Fruit fly (Drosophila melanogaster) whole organism, adult: ENCODE results near the gene Duba.

ENCODE experiments used
- CG11617 ChIP-seq: fragments of 200-800 bp; sonication (Bioruptor generic); optimal IDR thresholded peaks from 2 replicates; lab custom pipeline; 2017; ENCODE audit warnings: mild to moderate bottlenecking, missing biosample characterization, missing genetic modification reagents, missing genetic modification characterization
- CG12768 ChIP-seq: fragments of 200-800 bp; sonication (Bioruptor generic); optimal IDR thresholded peaks from 2 replicates; lab custom pipeline; 2017; ENCODE audit warnings: missing biosample characterization, missing genetic modification characterization, mild to moderate bottlenecking, moderate library complexity, missing genetic modification reagents
- CG14711 ChIP-seq: fragments of 200-800 bp; sonication (Bioruptor generic); optimal IDR thresholded peaks from 2 replicates; lab custom pipeline; 2018; ENCODE audit warnings: missing biosample characterization, mild to moderate bottlenecking, missing genetic modification characterization, moderate library complexity
- CG1620 ChIP-seq: fragments of 200-800 bp; sonication (Bioruptor generic); optimal IDR thresholded peaks from 2 replicates; lab custom pipeline; 2016; ENCODE audit warnings: missing biosample characterization, missing genetic modification characterization
- CG33017 ChIP-seq: fragments of 200-800 bp; sonication (Bioruptor generic); optimal IDR thresholded peaks from 2 replicates; lab custom pipeline; 2018; ENCODE audit warnings: missing biosample characterization, mild to moderate bottlenecking, missing genetic modification characterization, moderate library complexity
- CG5204 ChIP-seq: fragments of 200-800 bp; sonication (Bioruptor generic); optimal IDR thresholded peaks from 2 replicates; lab custom pipeline; 2016; ENCODE audit warnings: missing biosample characterization, missing genetic modification characterization
- CG7045 ChIP-seq: fragments of 200-800 bp; sonication (Bioruptor generic); optimal IDR thresholded peaks from 2 replicates; lab custom pipeline; 2017; ENCODE audit warnings: missing biosample characterization, mild to moderate bottlenecking, missing genetic modification characterization
- CG7101 ChIP-seq: fragments of 200-800 bp; sonication (Bioruptor generic); optimal IDR thresholded peaks from 2 replicates; lab custom pipeline; 2018; ENCODE audit warnings: missing biosample characterization, mild to moderate bottlenecking, missing genetic modification characterization, moderate library complexity
- Clk ChIP-seq: fragments of 200-800 bp; sonication (Bioruptor generic); optimal IDR thresholded peaks from 2 replicates; lab custom pipeline; 2017; ENCODE audit warnings: missing biosample characterization, missing genetic modification characterization
- Crg-1 ChIP-seq: fragments of 200-800 bp; sonication (Bioruptor generic); optimal IDR thresholded peaks from 2 replicates; lab custom pipeline; 2016; ENCODE audit warnings: missing biosample characterization, missing genetic modification characterization
- Hr96 ChIP-seq: fragments of 200-800 bp; sonication (Bioruptor generic); optimal IDR thresholded peaks from 2 replicates; lab custom pipeline; 2016; ENCODE audit warnings: missing biosample characterization, missing genetic modification characterization
- Mnt ChIP-seq: fragments of 200-800 bp; sonication (Bioruptor generic); optimal IDR thresholded peaks from 2 replicates; lab custom pipeline; 2016; ENCODE audit warnings: missing biosample characterization, mild to moderate bottlenecking, missing genetic modification characterization
- bab1 ChIP-seq: fragments of 200-800 bp; sonication (Bioruptor generic); optimal IDR thresholded peaks from 3 replicates; lab custom pipeline; 2019; ENCODE audit warnings: missing biosample characterization, mild to moderate bottlenecking, missing genetic modification characterization, moderate library complexity
- cic ChIP-seq: fragments of 200-800 bp; sonication (Bioruptor generic); optimal IDR thresholded peaks from 2 replicates; lab custom pipeline; 2017; ENCODE audit warnings: missing biosample characterization, mild to moderate bottlenecking, missing genetic modification characterization, moderate library complexity
- cnc ChIP-seq, 2 experiments: fragments of >200 bp; optimal IDR thresholded peaks; 2 replicates each; lab custom pipeline; 2017
- kay ChIP-seq: fragments of 200-800 bp; sonication (Bioruptor generic); peaks from one replicate; lab custom pipeline; 2016; ENCODE audit warnings: missing biosample characterization, missing genetic modification characterization, borderline replicate concordance
- ovo ChIP-seq: fragments of 200-800 bp; sonication (Bioruptor generic); optimal IDR thresholded peaks from 2 replicates; lab custom pipeline; 2016; ENCODE audit warnings: missing biosample characterization, missing genetic modification characterization
- pad ChIP-seq: fragments of 200-800 bp; sonication (Bioruptor generic); optimal IDR thresholded peaks from 3 replicates; lab custom pipeline; 2017; ENCODE audit warnings: missing biosample characterization, missing genetic modification characterization, mild to moderate bottlenecking, moderate library complexity, missing genetic modification reagents
- tj ChIP-seq: fragments of 200-800 bp; sonication (Bioruptor generic); optimal IDR thresholded peaks from 3 replicates; lab custom pipeline; 2017; ENCODE audit warnings: missing biosample characterization, mild to moderate bottlenecking, missing genetic modification characterization, moderate library complexity
- toe ChIP-seq: fragments of 200-800 bp; sonication (Bioruptor generic); optimal IDR thresholded peaks from 2 replicates; lab custom pipeline; 2016; ENCODE audit warnings: missing biosample characterization, missing genetic modification characterization

The Duba gene

dm6 chr3L:11609153-11609809 lies at the start of gene Duba:
Gene Duba, minus strand, starts transcription at chr3L:11609465.
- no peak for TF ChIP-seq CG12768 (GFP tag; lab: Kevin White, UChicago)
- no peak for TF ChIP-seq CG7101 (tag; lab: Kevin White, UChicago)
- TF ChIP-seq CG5204 (GFP tag; lab: Kevin White, UChicago), result peak; percentile 23
- peak; percentile 44 for TF ChIP-seq Mnt
- no peak for TF ChIP-seq CG7045 (GFP tag; lab: Kevin White, UChicago)
- TF ChIP-seq Hr96 (GFP tag; lab: Kevin White, UChicago), result no peak

dm6 chr3L:11656189-11656588 lies 46.9 kb upstream of the Duba start:
- TF ChIP-seq Mnt, result peak; percentile 3
- TF ChIP-seq kay, result no peak
- TF ChIP-seq cnc (optimal IDR thresholded peaks at IDR 0.05; lab: Kevin White, UChicago), result no peak
- TF ChIP-seq bab1 (GFP tag; lab: Kevin White, UChicago), result no peak
- TF ChIP-seq CG7045 (GFP tag; lab: Kevin White, UChicago), result peak; percentile 64
- TF ChIP-seq CG1620 (GFP tag; lab: Kevin White, UChicago), result no peak
- TF ChIP-seq CG5204 (GFP tag; lab: Kevin White, UChicago), result peak; percentile 52
- peak; percentile 35 for TF ChIP-seq Hr96 (GFP tag; lab: Kevin White, UChicago)
- TF ChIP-seq CG33017 (tag; lab: Kevin White, UChicago), result peak; percentile 77
- peak; percentile 51 for TF ChIP-seq toe
- TF ChIP-seq CG12768 (GFP tag; lab: Kevin White, UChicago), result peak; percentile 75
- no peak for TF ChIP-seq Crg-1 (GFP tag; lab: Kevin White, UChicago)
- peak; percentile 10 for TF ChIP-seq pad
- peak; percentile 62 for TF ChIP-seq CG14711
- peak; percentile 66 for TF ChIP-seq CG7101 (tag; lab: Kevin White, UChicago)
- no peak for TF ChIP-seq tj (GFP tag; lab: Kevin White, UChicago)
- peak; percentile 1 for TF ChIP-seq CG11617 (GFP tag; lab: Kevin White, UChicago)
- TF ChIP-seq ovo, result no peak
- TF ChIP-seq Clk (GFP tag; lab: Kevin White, UChicago), result peak; percentile 40
- TF ChIP-seq cic (GFP tag; lab: Kevin White, UChicago), result no peak

dm6 chr3L:11648410-11648809 lies 39.1 kb upstream of the Duba start, which contains the start of the genes RIOK1 and Polr3H:
Gene RIOK1, minus strand, starts transcription at chr3L:11648474.
Gene Polr3H, plus strand, starts transcription at chr3L:11648756.
- no peak for TF ChIP-seq ovo
- TF ChIP-seq CG5204 (GFP tag; lab: Kevin White, UChicago), result peak; percentile 57
- TF ChIP-seq Mnt, result peak; percentile 99
- TF ChIP-seq cic (GFP tag; lab: Kevin White, UChicago), result no peak
- TF ChIP-seq bab1 (GFP tag; lab: Kevin White, UChicago), result peak; percentile 76
- peak; percentile 27 for TF ChIP-seq Clk (GFP tag; lab: Kevin White, UChicago)
- TF ChIP-seq CG7101 (tag; lab: Kevin White, UChicago), result peak; percentile 53
- TF ChIP-seq CG33017 (tag; lab: Kevin White, UChicago), result no peak
- peak; percentile 17 for TF ChIP-seq pad
- peak; percentile 52 for TF ChIP-seq CG12768 (GFP tag; lab: Kevin White, UChicago)
- TF ChIP-seq CG1620 (GFP tag; lab: Kevin White, UChicago), result peak; percentile 60
- TF ChIP-seq Hr96 (GFP tag; lab: Kevin White, UChicago), result peak; percentile 59
- peak; percentile 67 for TF ChIP-seq CG14711
- TF ChIP-seq tj (GFP tag; lab: Kevin White, UChicago), result peak; percentile 11
- TF ChIP-seq cnc (optimal IDR thresholded peaks at IDR 0.05; lab: Kevin White, UChicago), result no peak
- peak; percentile 72 for TF ChIP-seq CG11617 (GFP tag; lab: Kevin White, UChicago)
- peak; percentile 27 for TF ChIP-seq CG7045 (GFP tag; lab: Kevin White, UChicago)
- no peak for TF ChIP-seq kay
- peak; percentile 56 for TF ChIP-seq Crg-1 (GFP tag; lab: Kevin White, UChicago)
- TF ChIP-seq toe, result peak; percentile 35

dm6 chr3L:11645933-11646332 lies 36.7 kb upstream of the Duba start, which contains the start of gene CG6071:
Gene CG6071, minus strand, starts transcription at chr3L:11646033.
- no peak for TF ChIP-seq kay
- no peak for TF ChIP-seq CG33017 (tag; lab: Kevin White, UChicago)
- TF ChIP-seq Mnt, result no peak
- TF ChIP-seq CG7101 (tag; lab: Kevin White, UChicago), result no peak
- no peak for TF ChIP-seq CG14711
- no peak for TF ChIP-seq ovo
- no peak for TF ChIP-seq Crg-1 (GFP tag; lab: Kevin White, UChicago)
- TF ChIP-seq Clk (GFP tag; lab: Kevin White, UChicago), result no peak
- no peak for TF ChIP-seq pad
- no peak for TF ChIP-seq Hr96 (GFP tag; lab: Kevin White, UChicago)
- TF ChIP-seq CG11617 (GFP tag; lab: Kevin White, UChicago), result no peak
- TF ChIP-seq CG7045 (GFP tag; lab: Kevin White, UChicago), result no peak
- TF ChIP-seq CG1620 (GFP tag; lab: Kevin White, UChicago), result no peak
- TF ChIP-seq tj (GFP tag; lab: Kevin White, UChicago), result no peak
- TF ChIP-seq CG12768 (GFP tag; lab: Kevin White, UChicago), result no peak
- no peak for TF ChIP-seq CG5204 (GFP tag; lab: Kevin White, UChicago)
- TF ChIP-seq bab1 (GFP tag; lab: Kevin White, UChicago), result no peak
- no peak for TF ChIP-seq toe

DNA sequence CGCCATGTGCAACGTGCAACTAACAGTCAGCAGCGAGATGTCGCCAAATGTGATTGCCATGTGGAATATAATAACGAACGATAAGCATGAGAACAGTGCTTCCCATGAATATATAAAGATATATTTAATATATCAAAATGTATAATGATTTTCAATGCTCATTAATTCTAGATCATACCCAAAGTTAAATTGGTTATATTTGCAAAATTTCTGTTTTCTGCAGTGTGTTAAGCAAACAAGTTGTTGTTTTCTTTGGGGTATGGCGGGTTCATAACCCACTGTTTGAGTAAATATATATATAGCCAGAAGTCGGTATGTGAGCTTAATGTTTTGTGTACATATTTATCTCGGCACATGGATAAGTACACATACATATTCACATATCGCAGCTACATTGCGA lies 27.6 kb upstream of the Duba start:
- TF ChIP-seq CG5204 (GFP tag; lab: Kevin White, UChicago) (no peak), kay (peak; percentile 43), CG14711 (no peak)

dm6 chr3L:11634551-11634950 lies 25.3 kb upstream of the Duba start:
- TF ChIP-seq Clk (GFP tag; lab: Kevin White, UChicago) (no peak), Mnt (no peak), CG7101 (tag; lab: Kevin White, UChicago) (no peak), Crg-1 (GFP tag; lab: Kevin White, UChicago) (no peak), pad (no peak), bab1 (GFP tag; lab: Kevin White, UChicago) (no peak), CG33017 (tag; lab: Kevin White, UChicago) (no peak), kay (no peak), Hr96 (GFP tag; lab: Kevin White, UChicago) (no peak), CG11617 (GFP tag; lab: Kevin White, UChicago) (no peak), CG1620 (GFP tag; lab: Kevin White, UChicago) (no peak)
